Worm (Caenorhabditis elegans) whole organism, L4/young adult: ENCODE measurements around the gene rsu-1.
A peak's percentile ranks its signal among the peaks of the same experiment; 100 is the strongest.

ENCODE experiments used
- dao-5 ChIP-seq: sonication (generic microtip); optimal IDR thresholded peaks from 2 replicates; lab custom pipeline; 2016; ENCODE audit warnings: missing genotype, missing genetic modification characterization, moderate library complexity, missing compliant biosample characterization
- him-1 ChIP-seq: sonication (generic microtip); optimal IDR thresholded peaks from 2 replicates; lab custom pipeline; 2016; ENCODE audit warnings: missing genotype, missing genetic modification reagents, missing genetic modification characterization, missing compliant biosample characterization

ce11 chrIII:3460061-3460460 is 11.7 kb upstream of the rsu-1 start, which contains the start of gene C34C12.8:
- no peak for TF ChIP-seq dao-5 (tag; lab: Kevin White, UChicago)
- peak; percentile 76 for TF ChIP-seq him-1 (tag; lab: Kevin White, UChicago)
